Worm (Caenorhabditis elegans): Measurements from ENCODE around the gene C50E3.5.

The C50E3.5 gene

DNA sequence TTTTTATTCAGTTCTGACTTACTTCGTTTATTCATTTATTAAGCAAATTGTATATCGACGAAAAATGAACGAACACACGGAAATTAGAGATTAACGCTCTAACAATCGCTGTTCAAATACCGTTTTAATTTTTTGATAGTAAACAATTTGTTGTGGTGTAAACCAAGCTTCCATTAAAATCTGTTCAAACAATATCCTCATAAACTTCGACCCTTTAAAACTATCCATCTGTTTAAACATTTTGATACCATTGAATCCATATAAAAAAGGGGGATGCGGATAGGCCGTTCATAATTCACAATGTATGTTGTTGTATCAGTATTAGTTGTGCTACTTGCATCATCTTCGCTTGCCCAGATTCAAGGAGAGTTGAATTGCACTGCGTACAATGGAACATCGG is 38.8 kb downstream of the C50E3.5 start, which contains the start of gene F07C4.6:
Gene F07C4.6, plus strand, starts transcription at position 301 of the 400 bp plus-strand sequence.
- no peak for TF ChIP-seq elt-2 (tag; optimal IDR thresholded peaks at IDR 0.05)
- no peak for TF ChIP-seq rnt-1 (tag; optimal IDR thresholded peaks at IDR 0.05)
- no peak for TF ChIP-seq odd-2 (tag; optimal IDR thresholded peaks at IDR 0.05)
- TF ChIP-seq ref-2 (tag; optimal IDR thresholded peaks at IDR 0.05): no peak
- no peak for TF ChIP-seq elt-4 (tag; optimal IDR thresholded peaks at IDR 0.05)
- no peak for TF ChIP-seq pax-1 (tag; optimal IDR thresholded peaks at IDR 0.05)
- TF ChIP-seq ama-1 (optimal IDR thresholded peaks at IDR 0.05): no peak
- no peak for TF ChIP-seq pat-9 (tag; optimal IDR thresholded peaks at IDR 0.05)
- TF ChIP-seq ceh-18 (tag; optimal IDR thresholded peaks at IDR 0.05): no peak
- no peak for TF ChIP-seq nhr-11 (tag; optimal IDR thresholded peaks at IDR 0.05)

DNA sequence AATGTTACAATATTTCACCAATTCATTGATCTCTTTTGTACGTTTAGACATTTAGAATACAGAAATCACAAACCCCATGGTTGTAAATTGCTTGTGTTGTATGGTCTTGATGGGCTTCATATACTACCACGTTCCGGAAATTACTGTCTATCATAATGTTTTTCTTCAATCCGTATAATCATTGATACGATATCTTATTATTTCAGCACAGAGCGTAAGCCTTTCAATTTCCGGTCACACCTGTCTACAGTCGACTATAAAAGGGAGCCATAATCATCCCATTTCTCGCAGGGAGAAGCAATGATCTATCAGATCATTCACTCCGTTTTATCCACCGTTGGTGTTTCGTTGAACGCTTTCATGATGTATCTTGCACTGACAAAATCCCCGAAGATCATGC is 41.7 kb downstream of the C50E3.5 start, which contains the start of gene srd-30:
Gene srd-30, plus strand, starts transcription at position 301 of the 400 bp plus-strand sequence.
- TF ChIP-seq K09A11.1 (tag; optimal IDR thresholded peaks at IDR 0.05; ENCODE audit: insufficient read depth): no peak
- no peak for TF ChIP-seq C38D4.7 (GFP tag; optimal IDR thresholded peaks at IDR 0.05)
- no peak for TF ChIP-seq ceh-34 (tag; optimal IDR thresholded peaks at IDR 0.05)
- no peak for TF ChIP-seq elt-2 (tag; optimal IDR thresholded peaks at IDR 0.05)
- no peak for TF ChIP-seq unc-3 (GFP tag; conservative IDR thresholded peaks at IDR 0.05)
- TF ChIP-seq unc-3 (tag; optimal IDR thresholded peaks at IDR 0.05): no peak
- no peak for TF ChIP-seq hlh-30 (tag; optimal IDR thresholded peaks at IDR 0.05; ENCODE audit: insufficient read depth)
- TF ChIP-seq rnt-1 (tag; optimal IDR thresholded peaks at IDR 0.05): no peak
- no peak for TF ChIP-seq Y22D7AL.16 (tag; optimal IDR thresholded peaks at IDR 0.05)
- no peak for TF ChIP-seq gmeb-2 (tag; optimal IDR thresholded peaks at IDR 0.05)
- no peak for TF ChIP-seq ceh-31 (tag; optimal IDR thresholded peaks at IDR 0.05)
- no peak for TF ChIP-seq pax-1 (tag; optimal IDR thresholded peaks at IDR 0.05)
- no peak for TF ChIP-seq che-1 (tag; optimal IDR thresholded peaks at IDR 0.05)
- TF ChIP-seq ama-1 (optimal IDR thresholded peaks at IDR 0.05): no peak
- no peak for TF ChIP-seq tbx-7 (tag; optimal IDR thresholded peaks at IDR 0.05)
- TF ChIP-seq sox-2 (GFP tag; IDR thresholded peaks at IDR 0.05): no peak
- no peak for TF ChIP-seq mec-3 (tag; optimal IDR thresholded peaks at IDR 0.05; ENCODE audit: borderline replicate concordance)
- no peak for TF ChIP-seq nhr-232 (tag; optimal IDR thresholded peaks at IDR 0.05)
- TF ChIP-seq ceh-48 (tag; optimal IDR thresholded peaks at IDR 0.05): no peak

- TF ChIP-seq pat-9 (tag; optimal IDR thresholded peaks at IDR 0.05): no peak
- no peak for TF ChIP-seq gmeb-2 (tag; optimal IDR thresholded peaks at IDR 0.05)
- no peak for TF ChIP-seq ztf-16 (tag; optimal IDR thresholded peaks at IDR 0.05)
- TF ChIP-seq ama-1 (optimal IDR thresholded peaks at IDR 0.05): no peak
- no peak for TF ChIP-seq Y22D7AL.16 (tag; optimal IDR thresholded peaks at IDR 0.05)
- no peak for TF ChIP-seq npax-4 (tag; optimal IDR thresholded peaks at IDR 0.05)
- TF ChIP-seq pros-1 (tag; optimal IDR thresholded peaks at IDR 0.05): no peak
- TF ChIP-seq fkh-6 (tag; optimal IDR thresholded peaks at IDR 0.05): no peak
- no peak for TF ChIP-seq ahr-1 (tag; optimal IDR thresholded peaks at IDR 0.05)
- no peak for TF ChIP-seq ceh-48 (tag; optimal IDR thresholded peaks at IDR 0.05)
- no peak for TF ChIP-seq ceh-24 (tag; optimal IDR thresholded peaks at IDR 0.05)
- no peak for TF ChIP-seq ceh-9 (tag; optimal IDR thresholded peaks at IDR 0.05)
- no peak for TF ChIP-seq syd-9 (tag; optimal IDR thresholded peaks at IDR 0.05)
Measured at ce11 chrV:7631732-7632131, 43.9 kb downstream of the C50E3.5 start, which contains the start of gene srd-25. srd-25 (plus strand) TSS chrV:7632032.

- TF ChIP-seq gmeb-2 (tag; optimal IDR thresholded peaks at IDR 0.05) (no peak), elt-2 (tag; optimal IDR thresholded peaks at IDR 0.05) (no peak), ceh-45 (GFP tag; IDR thresholded peaks at IDR 0.05) (no peak), sdc-2 (tag; optimal IDR thresholded peaks at IDR 0.05) (no peak), nhr-11 (tag; optimal IDR thresholded peaks at IDR 0.05) (no peak), C38D4.7 (GFP tag; optimal IDR thresholded peaks at IDR 0.05) (no peak)
Measured at ce11 chrV:7634657-7635056, 46.9 kb downstream of the C50E3.5 start, which contains the start of gene srd-31. srd-31 (minus strand) TSS chrV:7634757.

ce11 chrV:7635469-7635868 is 47.7 kb downstream of the C50E3.5 start, which contains the start of gene srd-29:
srd-29 (plus strand) TSS chrV:7635769.
- TF ChIP-seq ztf-16 (tag; optimal IDR thresholded peaks at IDR 0.05) (no peak), unc-86 (tag; optimal IDR thresholded peaks at IDR 0.05) (no peak), ceh-34 (tag; optimal IDR thresholded peaks at IDR 0.05) (no peak), che-1 (tag; optimal IDR thresholded peaks at IDR 0.05) (no peak), dmd-4 (tag; optimal IDR thresholded peaks at IDR 0.05; ENCODE audit: borderline replicate concordance) (no peak), C38D4.7 (GFP tag; optimal IDR thresholded peaks at IDR 0.05) (no peak), sox-2 (GFP tag; IDR thresholded peaks at IDR 0.05) (no peak), F13H6.1 (tag; optimal IDR thresholded peaks at IDR 0.05) (no peak), tbx-7 (tag; optimal IDR thresholded peaks at IDR 0.05) (no peak)
